Fruit fly (Drosophila melanogaster) whole organism, embryonic: ENCODE data around the gene ETHR.

Experiments
- Antp ChIP-seq: fragments of 200-800 bp; sonication (Bioruptor generic); optimal IDR thresholded peaks from 3 replicates; lab custom pipeline; 2016; ENCODE audit warnings: missing biosample characterization, missing genetic modification characterization
- CG12942 ChIP-seq: fragments of 200-800 bp; sonication (Bioruptor generic); optimal IDR thresholded peaks from 3 replicates; lab custom pipeline; 2016; ENCODE audit warnings: missing biosample characterization, missing genetic modification characterization
- CG13123 ChIP-seq: fragments of 200-800 bp; sonication (Bioruptor generic); optimal IDR thresholded peaks from 2 replicates; lab custom pipeline; 2016; ENCODE audit warnings: missing biosample characterization, missing genetic modification characterization
- CG13624 ChIP-seq: fragments of 200-800 bp; sonication (Bioruptor generic); optimal IDR thresholded peaks from 2 replicates; lab custom pipeline; 2016; ENCODE audit warnings: missing biosample characterization, missing genetic modification characterization
- CG13894 ChIP-seq: fragments of 200-800 bp; sonication (Bioruptor generic); optimal IDR thresholded peaks from 3 replicates; lab custom pipeline; 2018; ENCODE audit warnings: missing biosample characterization, mild to moderate bottlenecking, missing genetic modification characterization, moderate library complexity
- CG14965 ChIP-seq: fragments of 200-800 bp; sonication (Bioruptor generic); optimal IDR thresholded peaks from 2 replicates; lab custom pipeline; 2016; ENCODE audit warnings: missing biosample characterization, missing genetic modification characterization, borderline replicate concordance
- CG15011 ChIP-seq: fragments of 200-800 bp; sonication (Bioruptor generic); optimal IDR thresholded peaks from 3 replicates; lab custom pipeline; 2018; ENCODE audit warnings: missing biosample characterization, mild to moderate bottlenecking, missing genetic modification characterization
- CG17802 ChIP-seq: fragments of 200-800 bp; sonication (Bioruptor generic); optimal IDR thresholded peaks from 2 replicates; lab custom pipeline; 2018; ENCODE audit warnings: missing biosample characterization, mild to moderate bottlenecking, missing genetic modification characterization, moderate library complexity
- CG18764 ChIP-seq: fragments of 200-800 bp; sonication (Bioruptor generic); optimal IDR thresholded peaks from 3 replicates; lab custom pipeline; 2016; ENCODE audit warnings: missing biosample characterization, missing genetic modification characterization
- CG2199 ChIP-seq: fragments of 200-800 bp; sonication (Bioruptor generic); IDR thresholded peaks from 3 replicates; pipeline ENCODE4 v1.3.6; 2022; ENCODE audit warnings: missing biosample characterization, missing genetic modification characterization
- CG34224 ChIP-seq: fragments of 200-800 bp; sonication (Bioruptor generic); IDR thresholded peaks from 3 replicates; pipeline ENCODE4 v1.3.6; 2022; ENCODE audit warnings: missing biosample characterization, missing genetic modification characterization; ENCODE audit not compliant: partially characterized antibody
- CG43689 ChIP-seq: fragments of 200-800 bp; sonication (Bioruptor generic); IDR thresholded peaks from 2 replicates; pipeline ENCODE4 v1.3.6; 2022; ENCODE audit warnings: missing biosample characterization, missing genetic modification characterization
- CG4617 ChIP-seq: fragments of 200-800 bp; sonication (Bioruptor generic); optimal IDR thresholded peaks from 3 replicates; lab custom pipeline; 2016; ENCODE audit warnings: missing biosample characterization, missing genetic modification characterization, borderline replicate concordance
- CG6765 ChIP-seq: fragments of 200-800 bp; sonication (Bioruptor generic); optimal IDR thresholded peaks from 3 replicates; lab custom pipeline; 2017; ENCODE audit warnings: missing biosample characterization, mild to moderate bottlenecking, missing genetic modification characterization
- CG7928 ChIP-seq: fragments of 200-800 bp; sonication (Bioruptor generic); optimal IDR thresholded peaks from 2 replicates; lab custom pipeline; 2017; ENCODE audit warnings: missing biosample characterization, mild to moderate bottlenecking, missing genetic modification characterization
- CG8944 ChIP-seq: fragments of 200-800 bp; sonication (Bioruptor generic); optimal IDR thresholded peaks from 3 replicates; lab custom pipeline; 2016; ENCODE audit warnings: missing biosample characterization, missing genetic modification characterization
- CoRest ChIP-seq: fragments of 200-800 bp; sonication (Bioruptor generic); optimal IDR thresholded peaks from 3 replicates; lab custom pipeline; 2018; ENCODE audit warnings: missing biosample characterization, mild to moderate bottlenecking, missing genetic modification characterization, moderate library complexity
- D19B ChIP-seq: fragments of 200-800 bp; sonication (Bioruptor generic); optimal IDR thresholded peaks from 2 replicates; lab custom pipeline; 2017; ENCODE audit warnings: missing biosample characterization, mild to moderate bottlenecking, missing genetic modification characterization
- ERR ChIP-seq: fragments of 200-800 bp; sonication (Bioruptor generic); optimal IDR thresholded peaks from 2 replicates; lab custom pipeline; 2016; ENCODE audit warnings: missing biosample characterization, missing genetic modification characterization
- Ets97D ChIP-seq: fragments of 200-800 bp; sonication (Bioruptor generic); optimal IDR thresholded peaks from 3 replicates; lab custom pipeline; 2016; ENCODE audit warnings: missing biosample characterization, missing genetic modification characterization
- HLHmδ ChIP-seq: fragments of 200-800 bp; sonication (Bioruptor generic); optimal IDR thresholded peaks from 2 replicates; lab custom pipeline; 2018; ENCODE audit warnings: missing biosample characterization, mild to moderate bottlenecking, missing genetic modification characterization, moderate library complexity
- Hey ChIP-seq: fragments of 200-800 bp; sonication (Bioruptor generic); optimal IDR thresholded peaks from 3 replicates; lab custom pipeline; 2018; ENCODE audit warnings: missing biosample characterization, mild to moderate bottlenecking, missing genetic modification characterization
- Jarid2 ChIP-seq: fragments of 200-800 bp; sonication (Bioruptor generic); optimal IDR thresholded peaks from 3 replicates; lab custom pipeline; 2017; ENCODE audit warnings: mild to moderate bottlenecking, missing biosample characterization, missing genetic modification reagents, missing genetic modification characterization
- Mes4 ChIP-seq: fragments of 200-800 bp; sonication (Bioruptor generic); optimal IDR thresholded peaks from 2 replicates; lab custom pipeline; 2016; ENCODE audit warnings: missing biosample characterization, missing genetic modification characterization
- Scr ChIP-seq: fragments of 200-800 bp; sonication (Bioruptor generic); IDR thresholded peaks from 2 replicates; pipeline ENCODE4 v1.3.6; 2022; ENCODE audit warnings: missing biosample characterization, missing genetic modification characterization; ENCODE audit not compliant: partially characterized antibody
- Ssrp ChIP-seq: fragments of 200-800 bp; sonication (Bioruptor generic); optimal IDR thresholded peaks from 2 replicates; lab custom pipeline; 2018; ENCODE audit warnings: missing biosample characterization, mild to moderate bottlenecking, missing genetic modification characterization, moderate library complexity
- Tbp ChIP-seq: fragments of >200 bp; optimal IDR thresholded peaks from 2 replicates; lab custom pipeline; 2018; ENCODE audit warnings: missing biosample characterization, missing genetic modification characterization
- Trl ChIP-seq, 3 experiments: fragments of >200 bp in 2 of 3; fragments of 200-800 bp in 1 of 3; sonication (Bioruptor generic) in 1 of 3; optimal IDR thresholded peaks; 2 replicates in 1 of 3; 3 replicates in 2 of 3; lab custom pipeline; 2016 to 2017; ENCODE audit warnings: missing biosample characterization in 1 of 3, missing genetic modification characterization in 1 of 3
- Xbp1 ChIP-seq: fragments of 200-800 bp; sonication (Bioruptor generic); optimal IDR thresholded peaks from 3 replicates; lab custom pipeline; 2016; ENCODE audit warnings: missing biosample characterization, mild to moderate bottlenecking, missing genetic modification characterization
- bigmax ChIP-seq: fragments of 200-800 bp; sonication (Bioruptor generic); optimal IDR thresholded peaks from 2 replicates; lab custom pipeline; 2018; ENCODE audit warnings: missing biosample characterization, mild to moderate bottlenecking, missing genetic modification characterization
- cas ChIP-seq: fragments of 200-800 bp; sonication (Bioruptor generic); IDR thresholded peaks from 2 replicates; pipeline ENCODE4 v1.3.6; 2022; ENCODE audit warnings: missing biosample characterization, missing genetic modification characterization
- cwo ChIP-seq: fragments of 200-800 bp; sonication (Bioruptor generic); optimal IDR thresholded peaks from 3 replicates; lab custom pipeline; 2017; ENCODE audit warnings: missing biosample characterization, missing genetic modification characterization, mild to moderate bottlenecking, moderate library complexity, missing genetic modification reagents
- ems ChIP-seq: fragments of 200-800 bp; sonication (Bioruptor generic); optimal IDR thresholded peaks from 3 replicates; lab custom pipeline; 2016; ENCODE audit warnings: missing biosample characterization, missing genetic modification characterization
- esg ChIP-seq: fragments of 200-800 bp; sonication (Bioruptor generic); conservative IDR thresholded peaks from 2 replicates; pipeline ENCODE4 v1.3.6; 2022; ENCODE audit warnings: missing biosample characterization, missing genetic modification characterization
- fd64A ChIP-seq: fragments of 200-800 bp; sonication (Bioruptor generic); optimal IDR thresholded peaks from 3 replicates; lab custom pipeline; 2018; ENCODE audit warnings: missing biosample characterization, mild to moderate bottlenecking, missing genetic modification characterization
- fru ChIP-seq: fragments of >200 bp; optimal IDR thresholded peaks from 2 replicates; lab custom pipeline; 2017
- jing ChIP-seq: fragments of 200-800 bp; sonication (Bioruptor generic); optimal IDR thresholded peaks from 2 replicates; lab custom pipeline; 2018; ENCODE audit warnings: missing biosample characterization, mild to moderate bottlenecking, missing genetic modification characterization
- maf-S ChIP-seq: fragments of 200-800 bp; sonication (Bioruptor generic); optimal IDR thresholded peaks from 2 replicates; lab custom pipeline; 2016; ENCODE audit warnings: missing biosample characterization, missing genetic modification characterization
- mam ChIP-seq: fragments of 200-800 bp; sonication (Bioruptor generic); optimal IDR thresholded peaks from 3 replicates; lab custom pipeline; 2016; ENCODE audit warnings: missing biosample characterization, missing genetic modification characterization
- nau ChIP-seq: fragments of 200-800 bp; sonication (Bioruptor generic); optimal IDR thresholded peaks from 3 replicates; lab custom pipeline; 2017; ENCODE audit warnings: missing biosample characterization, mild to moderate bottlenecking, missing genetic modification characterization, missing genetic modification reagents
- oc ChIP-seq: fragments of 200-800 bp; sonication (Bioruptor generic); optimal IDR thresholded peaks from 2 replicates; lab custom pipeline; 2018; ENCODE audit warnings: missing biosample characterization, mild to moderate bottlenecking, missing genetic modification characterization, moderate library complexity
- pho ChIP-seq: fragments of 200-800 bp; sonication (Bioruptor generic); optimal IDR thresholded peaks from 2 replicates; lab custom pipeline; 2016; ENCODE audit warnings: missing biosample characterization, missing genetic modification characterization
- pzg ChIP-seq: fragments of 200-800 bp; sonication (Bioruptor generic); optimal IDR thresholded peaks from 3 replicates; lab custom pipeline; 2018; ENCODE audit warnings: missing biosample characterization, mild to moderate bottlenecking, missing genetic modification characterization, moderate library complexity
- repo ChIP-seq: fragments of 200-800 bp; sonication (Bioruptor generic); optimal IDR thresholded peaks from 2 replicates; lab custom pipeline; 2016; ENCODE audit warnings: missing biosample characterization, missing genetic modification characterization
- row ChIP-seq: fragments of 200-800 bp; sonication (Bioruptor generic); IDR thresholded peaks from 3 replicates; pipeline ENCODE4 v1.3.6; 2022; ENCODE audit warnings: missing biosample characterization, missing genetic modification characterization
- seq ChIP-seq: fragments of 200-800 bp; sonication (Bioruptor generic); IDR thresholded peaks from 2 replicates; pipeline ENCODE4 v1.3.6; 2022; ENCODE audit warnings: missing biosample characterization, missing genetic modification characterization
- slbo ChIP-seq: fragments of 200-800 bp; sonication (Bioruptor generic); IDR thresholded peaks from 2 replicates; pipeline ENCODE4 v1.3.6; 2022; ENCODE audit warnings: missing biosample characterization, missing genetic modification characterization
- slp2 ChIP-seq: fragments of 200-800 bp; sonication (Bioruptor generic); optimal IDR thresholded peaks from 2 replicates; lab custom pipeline; 2016; ENCODE audit warnings: missing biosample characterization, missing genetic modification characterization
- sr ChIP-seq: fragments of 200-800 bp; sonication (Bioruptor generic); IDR thresholded peaks from 3 replicates; pipeline ENCODE4 v1.3.6; 2022; ENCODE audit warnings: missing biosample characterization, missing genetic modification characterization
- usp ChIP-seq: fragments of >200 bp; optimal IDR thresholded peaks from 2 replicates; lab custom pipeline; 2017; ENCODE audit warnings: missing biosample characterization, missing genetic modification characterization
- zen2 ChIP-seq: fragments of 200-800 bp; sonication (Bioruptor generic); IDR thresholded peaks from 3 replicates; pipeline ENCODE4 v1.3.6; 2022; ENCODE audit warnings: missing biosample characterization, missing genetic modification characterization; ENCODE audit not compliant: partially characterized antibody

The ETHR gene

DNA sequence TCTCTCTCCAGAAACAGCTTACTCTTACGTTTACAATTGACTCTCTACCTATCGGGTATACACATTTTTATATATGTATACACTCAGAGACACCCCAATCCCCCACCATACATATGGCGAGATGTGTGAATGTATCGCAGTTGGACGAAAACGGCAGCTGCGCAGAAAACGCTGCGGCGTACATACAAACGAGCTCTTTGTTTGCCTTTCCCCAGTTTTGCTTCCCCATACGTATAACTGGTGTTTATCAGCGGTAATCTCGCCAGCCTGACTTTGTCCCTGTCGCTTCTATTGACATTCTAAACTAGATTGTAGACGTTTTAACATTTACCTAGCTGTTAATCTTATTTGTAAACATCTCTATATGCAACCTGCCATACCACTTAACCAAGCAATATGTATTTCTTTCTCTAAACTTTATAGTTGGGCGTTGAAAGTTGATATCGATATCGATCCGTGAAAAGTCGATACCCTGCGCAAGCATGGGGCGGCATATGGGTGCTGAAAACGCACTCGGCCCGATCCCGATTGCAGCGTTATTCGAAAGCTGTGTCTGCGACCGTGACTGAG, 50.7 kb downstream of the ETHR start (continued):
- peak; percentile 9 for TF ChIP-seq Ssrp (tag; lab: Kevin White, UChicago)
- TF ChIP-seq CoRest (tag; lab: Kevin White, UChicago), result peak; percentile 64
- TF ChIP-seq CG18764 (GFP tag; lab: Kevin White, UChicago), result peak; percentile 72
- TF ChIP-seq ems (GFP tag; lab: Kevin White, UChicago), result no peak
- no peak for TF ChIP-seq mam (GFP tag; lab: Kevin White, UChicago)
- no peak for TF ChIP-seq CG2199 (GFP tag; lab: Robert Waterston, UW)
- TF ChIP-seq cwo (GFP tag; lab: Kevin White, UChicago), result peak; percentile 70
- TF ChIP-seq usp (GFP tag; lab: Kevin White, UChicago), result no peak
- TF ChIP-seq ERR (GFP tag; lab: Kevin White, UChicago), result peak; percentile 71
- peak; percentile 41 for TF ChIP-seq CG6765 (GFP tag; lab: Kevin White, UChicago)
- peak; percentile 88 for TF ChIP-seq oc (tag; lab: Kevin White, UChicago)
- TF ChIP-seq Xbp1 (GFP tag; lab: Kevin White, UChicago), result no peak
- TF ChIP-seq maf-S (GFP tag; lab: Kevin White, UChicago), result peak; percentile 52
- TF ChIP-seq CG17802 (tag; lab: Kevin White, UChicago), result no peak
- peak; percentile 91 for TF ChIP-seq fd64A
- no peak for TF ChIP-seq sr (GFP tag; lab: Robert Waterston, UW)
- TF ChIP-seq fru (lab: Kevin White, UChicago), result no peak
- peak; percentile 16 for TF ChIP-seq D19B (GFP tag; lab: Kevin White, UChicago)
- peak; percentile 20 for TF ChIP-seq Antp (GFP tag; lab: Kevin White, UChicago)
- TF ChIP-seq CG14965 (GFP tag; lab: Kevin White, UChicago), result peak; percentile 72
- TF ChIP-seq Hey (tag; lab: Kevin White, UChicago), result peak; percentile 77
- no peak for TF ChIP-seq Tbp (GFP tag; lab: Kevin White, UChicago)
- TF ChIP-seq slbo (GFP tag; lab: Robert Waterston, UW), result no peak
- TF ChIP-seq Mes4 (GFP tag; lab: Kevin White, UChicago), result peak; percentile 63
- peak; percentile 78 for TF ChIP-seq CG13624 (GFP tag; lab: Kevin White, UChicago)
- no peak for TF ChIP-seq CG4617
- TF ChIP-seq pho (GFP tag; lab: Kevin White, UChicago), result peak; percentile 60
- TF ChIP-seq CG12942 (GFP tag; lab: Kevin White, UChicago), result peak; percentile 35
- TF ChIP-seq CG43689 (GFP tag; lab: Robert Waterston, UW), result no peak
- TF ChIP-seq nau (GFP tag; lab: Kevin White, UChicago), result peak; percentile 94
- peak; percentile 67 to 82 for TF ChIP-seq Trl (optimal IDR thresholded peaks at IDR 0.05; lab: Kevin White, UChicago)
- peak; percentile 76 for TF ChIP-seq Trl (GFP tag; optimal IDR thresholded peaks at IDR 0.05; lab: Kevin White, UChicago)
- peak; percentile 62 for TF ChIP-seq Jarid2 (GFP tag; lab: Kevin White, UChicago)
- no peak for TF ChIP-seq HLHmδ
- TF ChIP-seq esg (GFP tag; lab: Robert Waterston, UW), result no peak
- no peak for TF ChIP-seq seq (GFP tag; lab: Robert Waterston, UW)
- no peak for TF ChIP-seq zen2
- TF ChIP-seq CG8944, result peak; percentile 2
- TF ChIP-seq jing, result no peak
- no peak for TF ChIP-seq cas (GFP tag; lab: Robert Waterston, UW)
- peak; percentile 87 for TF ChIP-seq CG15011 (GFP tag; lab: Kevin White, UChicago)
- peak; percentile 59 for TF ChIP-seq bigmax
- TF ChIP-seq CG7928, result peak; percentile 59
- peak; percentile 49 for TF ChIP-seq CG13123 (GFP tag; lab: Kevin White, UChicago)
- no peak for TF ChIP-seq row (GFP tag; lab: Robert Waterston, UW)
- peak; percentile 53 for TF ChIP-seq repo (GFP tag; lab: Kevin White, UChicago)
- peak; percentile 66 for TF ChIP-seq CG13894 (tag; lab: Kevin White, UChicago)
- no peak for TF ChIP-seq CG34224 (GFP tag; lab: Robert Waterston, UW)
- TF ChIP-seq Scr, result no peak
- no peak for TF ChIP-seq Ets97D
- TF ChIP-seq pzg (GFP tag; lab: Kevin White, UChicago), result no peak
- no peak for TF ChIP-seq slp2
